Worm (Caenorhabditis elegans): ENCODE results near the gene R107.9.

ce11 chrIII:8999508-8999907 lies 38.2 kb upstream of the R107.9 start, which contains the start of gene F59B2.3:
- no peak for TF ChIP-seq hlh-30 (tag; optimal IDR thresholded peaks at IDR 0.05; ENCODE audit: insufficient read depth)
- TF ChIP-seq ceh-82 (tag; optimal IDR thresholded peaks at IDR 0.05): no peak
- TF ChIP-seq nhr-25 (tag; optimal IDR thresholded peaks at IDR 0.05; ENCODE audit: borderline replicate concordance, insufficient read depth): no peak
- TF ChIP-seq lin-39 (tag; optimal IDR thresholded peaks at IDR 0.05): no peak
- no peak for TF ChIP-seq zag-1 (tag; optimal IDR thresholded peaks at IDR 0.05)
- no peak for TF ChIP-seq unc-62 (GFP tag; optimal IDR thresholded peaks at IDR 0.05 in 1 of 2)
- no peak for TF ChIP-seq unc-62 (tag; optimal IDR thresholded peaks at IDR 0.05)
- TF ChIP-seq fkh-10 (GFP tag; optimal IDR thresholded peaks at IDR 0.05): no peak
- TF ChIP-seq mdl-1 (tag; optimal IDR thresholded peaks at IDR 0.05): no peak
- no peak for TF ChIP-seq daf-12 (tag; optimal IDR thresholded peaks at IDR 0.05)
- TF ChIP-seq pha-4 (GFP tag; IDR thresholded peaks at IDR 0.05): no peak
- no peak for TF ChIP-seq pha-4 (tag; optimal IDR thresholded peaks at IDR 0.05)
- TF ChIP-seq dve-1 (tag; optimal IDR thresholded peaks at IDR 0.05; ENCODE audit: insufficient read depth): no peak
- no peak for TF ChIP-seq nhr-76 (tag; optimal IDR thresholded peaks at IDR 0.05)
- TF ChIP-seq nhr-77 (tag; optimal IDR thresholded peaks at IDR 0.05): no peak
- TF ChIP-seq tra-1 (GFP tag; IDR thresholded peaks at IDR 0.05): no peak

All from whole organism, L4 larva.